Fruit fly (Drosophila melanogaster) whole organism, embryonic: ENCODE measurements around the gene CG12398.

Source experiments
- Abd-B ChIP-seq: fragments of 200-800 bp; sonication (Bioruptor generic); optimal IDR thresholded peaks from 2 replicates; lab custom pipeline; 2018; ENCODE audit warnings: missing biosample characterization, mild to moderate bottlenecking, missing genetic modification characterization, moderate library complexity
- Antp ChIP-seq: fragments of 200-800 bp; sonication (Bioruptor generic); optimal IDR thresholded peaks from 3 replicates; lab custom pipeline; 2016; ENCODE audit warnings: missing biosample characterization, missing genetic modification characterization
- Blimp-1 ChIP-seq: fragments of 200-800 bp; sonication (Bioruptor generic); optimal IDR thresholded peaks from 3 replicates; lab custom pipeline; 2018; ENCODE audit warnings: missing biosample characterization, missing genetic modification characterization, mild to moderate bottlenecking, moderate library complexity, missing genetic modification reagents
- BtbVII ChIP-seq: fragments of 200-800 bp; sonication (Bioruptor generic); optimal IDR thresholded peaks from 3 replicates; lab custom pipeline; 2017; ENCODE audit warnings: missing biosample characterization, mild to moderate bottlenecking, missing genetic modification characterization
- C15 ChIP-seq: fragments of 200-800 bp; sonication (Bioruptor generic); IDR thresholded peaks from 3 replicates; pipeline ENCODE4 v1.3.6; 2022; ENCODE audit warnings: missing biosample characterization, missing genetic modification characterization
- CG10274 ChIP-seq: fragments of 200-800 bp; sonication (Bioruptor generic); optimal IDR thresholded peaks from 3 replicates; lab custom pipeline; 2017; ENCODE audit warnings: missing biosample characterization, mild to moderate bottlenecking, missing genetic modification characterization
- CG12299 ChIP-seq: fragments of 200-800 bp; sonication (Bioruptor generic); optimal IDR thresholded peaks from 2 replicates; lab custom pipeline; 2018; ENCODE audit warnings: missing biosample characterization, mild to moderate bottlenecking, missing genetic modification characterization
- CG12769 ChIP-seq: fragments of 200-800 bp; sonication (Bioruptor generic); optimal IDR thresholded peaks from 2 replicates; lab custom pipeline; 2019; ENCODE audit warnings: missing biosample characterization, mild to moderate bottlenecking, missing genetic modification characterization, moderate library complexity
- CG13424 ChIP-seq: fragments of 200-800 bp; sonication (Bioruptor generic); optimal IDR thresholded peaks from 2 replicates; lab custom pipeline; 2019; ENCODE audit warnings: missing biosample characterization, mild to moderate bottlenecking, missing genetic modification characterization, moderate library complexity
- CG1529 ChIP-seq: fragments of 200-800 bp; sonication (Bioruptor generic); optimal IDR thresholded peaks from 3 replicates; lab custom pipeline; 2018; ENCODE audit warnings: missing biosample characterization, missing genetic modification characterization
- CG15696 ChIP-seq: fragments of 200-800 bp; sonication (Bioruptor generic); optimal IDR thresholded peaks from 2 replicates; lab custom pipeline; 2019; ENCODE audit warnings: missing biosample characterization, mild to moderate bottlenecking, missing genetic modification characterization, moderate library complexity
- CG16813 ChIP-seq: fragments of 200-800 bp; sonication (Bioruptor generic); IDR thresholded peaks from 3 replicates; pipeline ENCODE4 v1.3.6; 2022; ENCODE audit warnings: missing biosample characterization, missing genetic modification characterization; ENCODE audit not compliant: partially characterized antibody
- CG16815 ChIP-seq: fragments of 200-800 bp; sonication (Bioruptor generic); optimal IDR thresholded peaks from 3 replicates; lab custom pipeline; 2017; ENCODE audit warnings: missing biosample characterization, mild to moderate bottlenecking, missing genetic modification characterization
- CG17361 ChIP-seq: fragments of 200-800 bp; sonication (Bioruptor generic); IDR thresholded peaks from 3 replicates; pipeline ENCODE4 v1.3.6; 2022; ENCODE audit warnings: missing biosample characterization, missing genetic modification characterization
- CG17385 ChIP-seq: fragments of 200-800 bp; sonication (Bioruptor generic); optimal IDR thresholded peaks from 3 replicates; lab custom pipeline; 2018; ENCODE audit warnings: missing biosample characterization, mild to moderate bottlenecking, missing genetic modification characterization
- CG18619 ChIP-seq: fragments of 200-800 bp; sonication (Bioruptor generic); optimal IDR thresholded peaks from 3 replicates; lab custom pipeline; 2017; ENCODE audit warnings: missing biosample characterization, mild to moderate bottlenecking, missing genetic modification characterization
- CG3065 ChIP-seq: fragments of 200-800 bp; sonication (Bioruptor generic); optimal IDR thresholded peaks from 2 replicates; lab custom pipeline; 2016; ENCODE audit warnings: missing biosample characterization, missing genetic modification characterization
- CG31224 ChIP-seq: fragments of 200-800 bp; sonication (Bioruptor generic); IDR thresholded peaks from 2 replicates; pipeline ENCODE4 v1.3.6; 2022; ENCODE audit warnings: missing biosample characterization, missing genetic modification characterization
- CG33557 ChIP-seq: fragments of 200-800 bp; sonication (Bioruptor generic); optimal IDR thresholded peaks from 2 replicates; lab custom pipeline; 2019; ENCODE audit warnings: missing biosample characterization, mild to moderate bottlenecking, missing genetic modification characterization, moderate library complexity
- CG34376 ChIP-seq: fragments of 200-800 bp; sonication (Bioruptor generic); optimal IDR thresholded peaks from 2 replicates; lab custom pipeline; 2018; ENCODE audit warnings: missing biosample characterization, mild to moderate bottlenecking, missing genetic modification characterization
- CG4360 ChIP-seq: fragments of 200-800 bp; sonication (Bioruptor generic); IDR thresholded peaks from 2 replicates; pipeline ENCODE4 v1.3.6; 2022; ENCODE audit warnings: missing biosample characterization, missing genetic modification characterization
- CG4424 ChIP-seq: fragments of 200-800 bp; sonication (Bioruptor generic); optimal IDR thresholded peaks from 3 replicates; lab custom pipeline; 2016; ENCODE audit warnings: missing biosample characterization, missing genetic modification characterization
- CG4617 ChIP-seq: fragments of 200-800 bp; sonication (Bioruptor generic); optimal IDR thresholded peaks from 3 replicates; lab custom pipeline; 2016; ENCODE audit warnings: missing biosample characterization, missing genetic modification characterization, borderline replicate concordance
- CG5245 ChIP-seq: fragments of 200-800 bp; sonication (Bioruptor generic); optimal IDR thresholded peaks from 3 replicates; lab custom pipeline; 2016; ENCODE audit warnings: missing biosample characterization, missing genetic modification characterization
- CG6654 ChIP-seq: fragments of 200-800 bp; sonication (Bioruptor generic); optimal IDR thresholded peaks from 2 replicates; lab custom pipeline; 2017; ENCODE audit warnings: missing biosample characterization, mild to moderate bottlenecking, missing genetic modification characterization
- CG7745 ChIP-seq: fragments of 200-800 bp; sonication (Bioruptor generic); optimal IDR thresholded peaks from 2 replicates; lab custom pipeline; 2018; ENCODE audit warnings: missing biosample characterization, mild to moderate bottlenecking, missing genetic modification characterization, moderate library complexity
- CG7987 ChIP-seq: fragments of 200-800 bp; sonication (Bioruptor generic); optimal IDR thresholded peaks from 2 replicates; lab custom pipeline; 2018; ENCODE audit warnings: missing biosample characterization, mild to moderate bottlenecking, missing genetic modification characterization, moderate library complexity
- CG8944 ChIP-seq: fragments of 200-800 bp; sonication (Bioruptor generic); optimal IDR thresholded peaks from 3 replicates; lab custom pipeline; 2016; ENCODE audit warnings: missing biosample characterization, missing genetic modification characterization
- D19B ChIP-seq: fragments of 200-800 bp; sonication (Bioruptor generic); optimal IDR thresholded peaks from 2 replicates; lab custom pipeline; 2017; ENCODE audit warnings: missing biosample characterization, mild to moderate bottlenecking, missing genetic modification characterization
- E2f2 ChIP-seq: fragments of 200-800 bp; sonication (Bioruptor generic); IDR thresholded peaks from 2 replicates; pipeline ENCODE4 v1.3.6; 2022; ENCODE audit warnings: missing biosample characterization, missing genetic modification characterization
- HHEX ChIP-seq: fragments of 200-800 bp; sonication (Bioruptor generic); optimal IDR thresholded peaks from 3 replicates; lab custom pipeline; 2017; ENCODE audit warnings: missing biosample characterization, mild to moderate bottlenecking, missing genetic modification characterization, missing genetic modification reagents
- Lhr ChIP-seq: fragments of 200-800 bp; sonication (Bioruptor generic); optimal IDR thresholded peaks from 3 replicates; lab custom pipeline; 2017; ENCODE audit warnings: mild to moderate bottlenecking, missing biosample characterization, missing genetic modification reagents, missing genetic modification characterization
- Mes4 ChIP-seq: fragments of 200-800 bp; sonication (Bioruptor generic); optimal IDR thresholded peaks from 2 replicates; lab custom pipeline; 2016; ENCODE audit warnings: missing biosample characterization, missing genetic modification characterization
- Opbp ChIP-seq: fragments of 200-800 bp; sonication (Bioruptor generic); IDR thresholded peaks from 3 replicates; pipeline ENCODE4 v1.3.6; 2022; ENCODE audit warnings: missing biosample characterization, missing genetic modification characterization; ENCODE audit not compliant: partially characterized antibody
- Trl ChIP-seq, 3 experiments: fragments of >200 bp in 2 of 3; fragments of 200-800 bp in 1 of 3; sonication (Bioruptor generic) in 1 of 3; optimal IDR thresholded peaks; 2 replicates in 1 of 3; 3 replicates in 2 of 3; lab custom pipeline; 2016 to 2017; ENCODE audit warnings: missing biosample characterization in 1 of 3, missing genetic modification characterization in 1 of 3
- ara ChIP-seq: fragments of 200-800 bp; sonication (Bioruptor generic); IDR thresholded peaks from 2 replicates; pipeline ENCODE4 v1.3.6; 2022; ENCODE audit warnings: missing biosample characterization, missing genetic modification characterization
- crol ChIP-seq: fragments of 200-800 bp; sonication (Bioruptor generic); IDR thresholded peaks from 2 replicates; pipeline ENCODE4 v1.3.6; 2022; ENCODE audit warnings: missing biosample characterization, missing genetic modification characterization
- disco-r ChIP-seq: fragments of 200-800 bp; sonication (Bioruptor generic); optimal IDR thresholded peaks from 2 replicates; lab custom pipeline; 2016; ENCODE audit warnings: missing biosample characterization, missing genetic modification characterization
- emc ChIP-seq: fragments of 200-800 bp; sonication (Bioruptor generic); optimal IDR thresholded peaks from 2 replicates; lab custom pipeline; 2016; ENCODE audit warnings: missing biosample characterization, missing genetic modification characterization
- ewg ChIP-seq: fragments of 200-800 bp; sonication (Bioruptor generic); optimal IDR thresholded peaks from 3 replicates; lab custom pipeline; 2017; ENCODE audit warnings: mild to moderate bottlenecking, missing biosample characterization, missing genetic modification reagents, missing genetic modification characterization
- mirr ChIP-seq: fragments of 200-800 bp; sonication (Bioruptor generic); optimal IDR thresholded peaks from 3 replicates; lab custom pipeline; 2018; ENCODE audit warnings: missing biosample characterization, mild to moderate bottlenecking, missing genetic modification characterization
- oc ChIP-seq: fragments of 200-800 bp; sonication (Bioruptor generic); optimal IDR thresholded peaks from 2 replicates; lab custom pipeline; 2018; ENCODE audit warnings: missing biosample characterization, mild to moderate bottlenecking, missing genetic modification characterization, moderate library complexity
- otp ChIP-seq: fragments of 200-800 bp; sonication (Bioruptor generic); IDR thresholded peaks from 3 replicates; pipeline ENCODE4, ENCODE4 v1.3.6; 2022; ENCODE audit warnings: missing biosample characterization, missing genetic modification characterization
- pros ChIP-seq: fragments of 200-800 bp; sonication (Bioruptor generic); optimal IDR thresholded peaks from 3 replicates; lab custom pipeline; 2019; ENCODE audit warnings: missing biosample characterization, mild to moderate bottlenecking, missing genetic modification characterization, moderate library complexity
- sob ChIP-seq: fragments of 200-800 bp; sonication (Bioruptor generic); IDR thresholded peaks from 2 replicates; pipeline ENCODE4 v1.3.6; 2022; ENCODE audit warnings: missing biosample characterization, missing genetic modification characterization
- sqz ChIP-seq: fragments of 200-800 bp; sonication (Bioruptor generic); optimal IDR thresholded peaks from 3 replicates; lab custom pipeline; 2018; ENCODE audit warnings: missing biosample characterization, mild to moderate bottlenecking, missing genetic modification characterization
- tll ChIP-seq, 2 experiments: fragments of 200-800 bp in 1 of 2; fragments of >200 bp in 1 of 2; sonication (Bioruptor generic) in 1 of 2; optimal IDR thresholded peaks; 2 replicates each; lab custom pipeline; 2017 to 2019; ENCODE audit warnings: missing biosample characterization in 2 of 2, missing genetic modification characterization in 2 of 2, mild to moderate bottlenecking in 1 of 2, moderate library complexity in 1 of 2

Gene CG12398

dm6 chrX:14885554-14885953, 28.1 kb downstream of the CG12398 start:
- peak; percentile 7 for TF ChIP-seq sqz
- peak; percentile 9 for TF ChIP-seq Blimp-1 (GFP tag; lab: Kevin White, UChicago)
- no peak for TF ChIP-seq E2f2 (GFP tag; lab: Robert Waterston, UW)
- peak; percentile 74 for TF ChIP-seq CG12769
- TF ChIP-seq oc (tag; lab: Kevin White, UChicago) = peak; percentile 35
- TF ChIP-seq CG6654 (GFP tag; lab: Kevin White, UChicago) = peak; percentile 97
- peak; percentile 11 for TF ChIP-seq Abd-B (GFP tag; lab: Kevin White, UChicago)
- no peak for TF ChIP-seq ewg

- TF ChIP-seq mirr (no peak), CG17385 (GFP tag; lab: Kevin White, UChicago) (no peak), CG15696 (tag; lab: Kevin White, UChicago) (no peak), CG34376 (no peak), CG4360 (no peak), CG17361 (GFP tag; lab: Robert Waterston, UW) (no peak), otp (no peak), crol (GFP tag; lab: Robert Waterston, UW) (no peak), CG10274 (no peak), CG4424 (GFP tag; lab: Kevin White, UChicago) (no peak), CG3065 (GFP tag; lab: Kevin White, UChicago) (no peak), CG12299 (tag; lab: Kevin White, UChicago) (no peak)
These were observed 29.6 kb downstream of the CG12398 start for dm6 chrX:14883993-14884392.

dm6 chrX:14882536-14883118, 31.0 kb downstream of the CG12398 start, which contains the start of the genes CG45064 and CG45065:
CG45064 (minus strand) TSS chrX:14882586.
CG45065 (minus strand) TSS chrX:14882586.
- TF ChIP-seq Trl (optimal IDR thresholded peaks at IDR 0.05; lab: Kevin White, UChicago) (no peak), Trl (GFP tag; optimal IDR thresholded peaks at IDR 0.05; lab: Kevin White, UChicago) (peak; percentile 79), sob (GFP tag; lab: Robert Waterston, UW) (peak; percentile 75), CG18619 (GFP tag; lab: Kevin White, UChicago) (peak; percentile 74), CG31224 (GFP tag; lab: Robert Waterston, UW) (peak; percentile 37; the same call in 1 of the 2 replicates), Lhr (GFP tag; lab: Kevin White, UChicago) (peak; percentile 76), CG8944 (GFP tag; lab: Kevin White, UChicago) (peak; percentile 73), CG33557 (no peak), HHEX (peak; percentile 77), CG13424 (peak; percentile 88), CG16815 (GFP tag; lab: Kevin White, UChicago) (peak; percentile 20), CG1529 (peak; percentile 84), ara (GFP tag; lab: Robert Waterston, UW) (peak; percentile 84), CG16813 (no peak), BtbVII (GFP tag; lab: Kevin White, UChicago) (peak; percentile 66), CG7987 (GFP tag; lab: Kevin White, UChicago) (no peak), disco-r (GFP tag; lab: Kevin White, UChicago) (peak; percentile 60), Opbp (GFP tag; lab: Robert Waterston, UW) (no peak), CG34376 (no peak), pros (GFP tag; lab: Kevin White, UChicago) (no peak), CG5245 (GFP tag; lab: Kevin White, UChicago) (peak; percentile 81), emc (GFP tag; lab: Kevin White, UChicago) (peak; percentile 64), CG4617 (GFP tag; lab: Kevin White, UChicago) (peak; percentile 16), Antp (GFP tag; lab: Kevin White, UChicago) (peak; percentile 76), Mes4 (GFP tag; lab: Kevin White, UChicago) (peak; percentile 79), D19B (GFP tag; lab: Kevin White, UChicago) (peak; percentile 11), tll (GFP tag; optimal IDR thresholded peaks at IDR 0.05; lab: Kevin White, UChicago) (no peak), CG7745 (tag; lab: Kevin White, UChicago) (no peak), C15 (GFP tag; lab: Robert Waterston, UW) (no peak)
